Fruit fly (Drosophila melanogaster) whole organism, embryonic: ENCODE data around the gene CG14657.

Experiments used
- Hand ChIP-seq: fragments of 200-800 bp; sonication (Bioruptor generic); optimal IDR thresholded peaks from 2 replicates; lab custom pipeline; 2017; ENCODE audit warnings: mild to moderate bottlenecking, missing biosample characterization, missing genetic modification reagents, missing genetic modification characterization
- ara ChIP-seq: fragments of 200-800 bp; sonication (Bioruptor generic); IDR thresholded peaks from 2 replicates; pipeline ENCODE4 v1.3.6; 2022; ENCODE audit warnings: missing biosample characterization, missing genetic modification characterization

DNA sequence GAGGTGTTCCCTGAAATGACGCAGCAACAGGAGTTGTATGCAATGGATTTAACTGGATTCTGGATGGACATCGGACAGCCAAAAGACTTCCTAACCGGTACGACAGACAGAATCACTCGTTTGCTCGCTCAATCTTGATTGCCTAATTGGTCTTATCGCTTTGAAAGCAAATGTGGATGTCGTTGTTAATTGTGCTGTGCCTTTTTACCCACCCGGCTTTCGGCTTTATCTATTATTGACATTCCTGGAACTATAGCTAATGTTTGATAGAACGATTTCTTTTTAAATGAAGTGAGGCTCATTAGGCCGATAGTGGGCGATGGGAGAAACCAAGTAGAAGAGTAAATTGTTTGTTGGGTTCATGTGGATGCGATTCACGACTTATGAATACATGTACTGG lies 6.6 kb downstream of the CG14657 start:
- TF ChIP-seq ara (GFP tag; lab: Robert Waterston, UW) (no peak), Hand (GFP tag; lab: Kevin White, UChicago) (no peak)
